Fruit fly (Drosophila melanogaster) whole organism, embryonic: ENCODE measurements around the gene cold.

Experiments
- Blimp-1 ChIP-seq: fragments of 200-800 bp; sonication (Bioruptor generic); optimal IDR thresholded peaks from 3 replicates; lab custom pipeline; 2018; ENCODE audit warnings: missing biosample characterization, missing genetic modification characterization, mild to moderate bottlenecking, moderate library complexity, missing genetic modification reagents
- CG10431 ChIP-seq: fragments of 200-800 bp; sonication (Bioruptor generic); optimal IDR thresholded peaks from 3 replicates; lab custom pipeline; 2018; ENCODE audit warnings: missing biosample characterization, mild to moderate bottlenecking, missing genetic modification characterization
- CG11696 ChIP-seq: fragments of 200-800 bp; sonication (Bioruptor generic); IDR thresholded peaks from 2 replicates; pipeline ENCODE4 v1.3.6; 2022; ENCODE audit warnings: missing biosample characterization, missing genetic modification characterization
- CG12219 ChIP-seq: fragments of 200-800 bp; sonication (Bioruptor generic); optimal IDR thresholded peaks from 3 replicates; lab custom pipeline; 2018; ENCODE audit warnings: missing biosample characterization, mild to moderate bottlenecking, missing genetic modification characterization
- CG1647 ChIP-seq: fragments of 200-800 bp; sonication (Bioruptor generic); optimal IDR thresholded peaks from 3 replicates; lab custom pipeline; 2016; ENCODE audit warnings: missing biosample characterization, missing genetic modification characterization
- CG16815 ChIP-seq: fragments of 200-800 bp; sonication (Bioruptor generic); optimal IDR thresholded peaks from 3 replicates; lab custom pipeline; 2017; ENCODE audit warnings: missing biosample characterization, mild to moderate bottlenecking, missing genetic modification characterization
- CG17359 ChIP-seq: fragments of 200-800 bp; sonication (Bioruptor generic); optimal IDR thresholded peaks from 3 replicates; lab custom pipeline; 2018; ENCODE audit warnings: missing biosample characterization, mild to moderate bottlenecking, missing genetic modification characterization, moderate library complexity
- CG17612 ChIP-seq: fragments of 200-800 bp; sonication (Bioruptor generic); IDR thresholded peaks from 2 replicates; pipeline ENCODE4 v1.3.6; 2022; ENCODE audit warnings: missing biosample characterization, missing genetic modification characterization
- CG17802 ChIP-seq: fragments of 200-800 bp; sonication (Bioruptor generic); optimal IDR thresholded peaks from 2 replicates; lab custom pipeline; 2018; ENCODE audit warnings: missing biosample characterization, mild to moderate bottlenecking, missing genetic modification characterization, moderate library complexity
- CG2202 ChIP-seq: fragments of 200-800 bp; sonication (Bioruptor generic); optimal IDR thresholded peaks from 2 replicates; lab custom pipeline; 2018; ENCODE audit warnings: missing biosample characterization, mild to moderate bottlenecking, missing genetic modification characterization
- CG30403 ChIP-seq: fragments of 200-800 bp; sonication (Bioruptor generic); optimal IDR thresholded peaks from 3 replicates; lab custom pipeline; 2016; ENCODE audit warnings: missing biosample characterization, missing genetic modification characterization
- CG31441 ChIP-seq: fragments of 200-800 bp; sonication (Bioruptor generic); IDR thresholded peaks from 2 replicates; pipeline ENCODE4 v1.3.6; 2022; ENCODE audit warnings: missing biosample characterization, missing genetic modification characterization
- CG32767 ChIP-seq: fragments of 200-800 bp; sonication (Bioruptor generic); IDR thresholded peaks from 2 replicates; pipeline ENCODE4 v1.3.6; 2022; ENCODE audit warnings: missing biosample characterization, missing genetic modification characterization
- CG33213 ChIP-seq: fragments of 200-800 bp; sonication (Bioruptor generic); optimal IDR thresholded peaks from 3 replicates; lab custom pipeline; 2016; ENCODE audit warnings: missing biosample characterization, missing genetic modification characterization
- CG3726 ChIP-seq: fragments of 200-800 bp; sonication (Bioruptor generic); IDR thresholded peaks from 3 replicates; pipeline ENCODE4, ENCODE4 v1.3.6; 2022; ENCODE audit warnings: missing biosample characterization, missing genetic modification characterization
- CG42726 ChIP-seq: fragments of 200-800 bp; sonication (Bioruptor generic); IDR thresholded peaks from 2 replicates; pipeline ENCODE4 v1.3.6; 2022; ENCODE audit warnings: missing biosample characterization, missing genetic modification characterization; ENCODE audit not compliant: partially characterized antibody
- CG6175 ChIP-seq: fragments of 200-800 bp; sonication (Bioruptor generic); IDR thresholded peaks from 3 replicates; pipeline ENCODE4 v1.3.6; 2022; ENCODE audit warnings: missing biosample characterization, missing genetic modification characterization
- CG7786 ChIP-seq: fragments of 200-800 bp; sonication (Bioruptor generic); optimal IDR thresholded peaks from 2 replicates; lab custom pipeline; 2016; ENCODE audit warnings: missing biosample characterization, missing genetic modification characterization
- CG9215 ChIP-seq: fragments of 200-800 bp; sonication (Bioruptor generic); IDR thresholded peaks from 2 replicates; pipeline ENCODE4 v1.3.6; 2022; ENCODE audit warnings: missing biosample characterization, missing genetic modification characterization
- CG9437 ChIP-seq: fragments of 200-800 bp; sonication (Bioruptor generic); optimal IDR thresholded peaks from 2 replicates; lab custom pipeline; 2018; ENCODE audit warnings: missing biosample characterization, mild to moderate bottlenecking, missing genetic modification characterization
- CG9609 ChIP-seq: fragments of 200-800 bp; sonication (Bioruptor generic); optimal IDR thresholded peaks from 3 replicates; lab custom pipeline; 2016; ENCODE audit warnings: missing biosample characterization, missing genetic modification characterization
- CoRest ChIP-seq: fragments of 200-800 bp; sonication (Bioruptor generic); optimal IDR thresholded peaks from 3 replicates; lab custom pipeline; 2018; ENCODE audit warnings: missing biosample characterization, mild to moderate bottlenecking, missing genetic modification characterization, moderate library complexity
- D ChIP-seq, 2 experiments: fragments of 200-800 bp in 1 of 2; fragments of >200 bp in 1 of 2; sonication (Bioruptor generic) in 1 of 2; optimal IDR thresholded peaks; 2 replicates in 1 of 2; 3 replicates in 1 of 2; lab custom pipeline; 2017; ENCODE audit warnings: mild to moderate bottlenecking in 1 of 2, missing biosample characterization in 1 of 2, missing genetic modification characterization in 1 of 2, missing genetic modification reagents in 1 of 2
- HmgZ ChIP-seq: fragments of 200-800 bp; sonication (Bioruptor generic); optimal IDR thresholded peaks from 2 replicates; lab custom pipeline; 2018; ENCODE audit warnings: missing biosample characterization, mild to moderate bottlenecking, missing genetic modification characterization
- Max ChIP-seq: fragments of 200-800 bp; sonication (Bioruptor generic); optimal IDR thresholded peaks from 2 replicates; lab custom pipeline; 2016; ENCODE audit warnings: missing biosample characterization, mild to moderate bottlenecking, missing genetic modification characterization
- Mes4 ChIP-seq: fragments of 200-800 bp; sonication (Bioruptor generic); optimal IDR thresholded peaks from 2 replicates; lab custom pipeline; 2016; ENCODE audit warnings: missing biosample characterization, missing genetic modification characterization
- Mrtf ChIP-seq: fragments of 200-800 bp; sonication (Bioruptor generic); IDR thresholded peaks from 3 replicates; pipeline ENCODE4 v1.3.6; 2022; ENCODE audit warnings: missing biosample characterization, missing genetic modification characterization
- Optix ChIP-seq: fragments of 200-800 bp; sonication (Bioruptor generic); IDR thresholded peaks from 3 replicates; pipeline ENCODE4 v1.3.6; 2022; ENCODE audit warnings: missing biosample characterization, missing genetic modification characterization
- Ptx1 ChIP-seq: fragments of 200-800 bp; sonication (Bioruptor generic); IDR thresholded peaks from 2 replicates; pipeline ENCODE4 v1.3.6; 2022; ENCODE audit warnings: missing biosample characterization, missing genetic modification characterization
- Sox100B ChIP-seq: fragments of 200-800 bp; sonication (Bioruptor generic); optimal IDR thresholded peaks from 3 replicates; lab custom pipeline; 2018; ENCODE audit warnings: missing biosample characterization, mild to moderate bottlenecking, missing genetic modification characterization
- Sox102F ChIP-seq: fragments of 200-800 bp; sonication (Bioruptor generic); optimal IDR thresholded peaks from 2 replicates; lab custom pipeline; 2018; ENCODE audit warnings: missing biosample characterization, mild to moderate bottlenecking, missing genetic modification characterization, moderate library complexity
- Spps ChIP-seq: fragments of 200-800 bp; sonication (Bioruptor generic); optimal IDR thresholded peaks from 2 replicates; lab custom pipeline; 2018; ENCODE audit warnings: missing biosample characterization, mild to moderate bottlenecking, missing genetic modification characterization
- Sry-β ChIP-seq: fragments of 200-800 bp; sonication (Bioruptor generic); optimal IDR thresholded peaks from 2 replicates; lab custom pipeline; 2018; ENCODE audit warnings: missing biosample characterization, mild to moderate bottlenecking, missing genetic modification characterization, moderate library complexity
- az2 ChIP-seq: fragments of 200-800 bp; sonication (Bioruptor generic); optimal IDR thresholded peaks from 3 replicates; lab custom pipeline; 2016; ENCODE audit warnings: missing biosample characterization, missing genetic modification characterization
- chif ChIP-seq, 2 experiments: fragments of 200-800 bp; sonication (Bioruptor generic); optimal IDR thresholded peaks; 3 replicates each; lab custom pipeline; 2016; ENCODE audit warnings: missing biosample characterization in 2 of 2, missing genetic modification characterization in 2 of 2
- emc ChIP-seq: fragments of 200-800 bp; sonication (Bioruptor generic); optimal IDR thresholded peaks from 2 replicates; lab custom pipeline; 2016; ENCODE audit warnings: missing biosample characterization, missing genetic modification characterization
- esg ChIP-seq: fragments of 200-800 bp; sonication (Bioruptor generic); conservative IDR thresholded peaks from 2 replicates; pipeline ENCODE4 v1.3.6; 2022; ENCODE audit warnings: missing biosample characterization, missing genetic modification characterization
- eyg ChIP-seq: fragments of 200-800 bp; sonication (Bioruptor generic); optimal IDR thresholded peaks from 3 replicates; lab custom pipeline; 2016; ENCODE audit warnings: missing biosample characterization, missing genetic modification characterization
- fd64A ChIP-seq: fragments of 200-800 bp; sonication (Bioruptor generic); optimal IDR thresholded peaks from 3 replicates; lab custom pipeline; 2018; ENCODE audit warnings: missing biosample characterization, mild to moderate bottlenecking, missing genetic modification characterization
- grn ChIP-seq: fragments of 200-800 bp; sonication (Bioruptor generic); optimal IDR thresholded peaks from 3 replicates; lab custom pipeline; 2017; ENCODE audit warnings: missing biosample characterization, missing genetic modification characterization
- gt ChIP-seq: fragments of 200-800 bp; sonication (Bioruptor generic); IDR thresholded peaks from 2 replicates; pipeline ENCODE4 v1.3.6; 2022; ENCODE audit warnings: missing biosample characterization, missing genetic modification characterization
- inv ChIP-seq: fragments of 200-800 bp; sonication (Bioruptor generic); IDR thresholded peaks from 2 replicates; pipeline ENCODE4 v1.3.6; 2022; ENCODE audit warnings: missing biosample characterization, missing genetic modification characterization; ENCODE audit not compliant: partially characterized antibody
- jigr1 ChIP-seq: fragments of 200-800 bp; sonication (Bioruptor generic); IDR thresholded peaks from 3 replicates; pipeline ENCODE4 v1.3.6; 2022; ENCODE audit warnings: missing biosample characterization, missing genetic modification characterization
- lola ChIP-seq, 3 experiments: fragments of >200 bp in 2 of 3; fragments of 200-800 bp in 1 of 3; sonication (Bioruptor generic) in 1 of 3; optimal IDR thresholded peaks; 2 replicates each; lab custom pipeline; 2017 to 2019; ENCODE audit warnings: missing biosample characterization in 3 of 3, missing genetic modification characterization in 3 of 3, mild to moderate bottlenecking in 1 of 3, moderate library complexity in 1 of 3
- luna ChIP-seq: fragments of 200-800 bp; sonication (Bioruptor generic); optimal IDR thresholded peaks from 2 replicates; lab custom pipeline; 2016; ENCODE audit warnings: missing biosample characterization, missing genetic modification characterization
- sqz ChIP-seq: fragments of 200-800 bp; sonication (Bioruptor generic); optimal IDR thresholded peaks from 3 replicates; lab custom pipeline; 2018; ENCODE audit warnings: missing biosample characterization, mild to moderate bottlenecking, missing genetic modification characterization
- stc ChIP-seq: fragments of 200-800 bp; sonication (Bioruptor generic); IDR thresholded peaks from 2 replicates; pipeline ENCODE4 v1.3.6; 2022; ENCODE audit warnings: missing biosample characterization, missing genetic modification characterization
- sug ChIP-seq: fragments of 200-800 bp; optimal IDR thresholded peaks from 2 replicates; lab custom pipeline; 2019; ENCODE audit warnings: missing biosample characterization, mild to moderate bottlenecking, missing genetic modification characterization, moderate library complexity
- yki ChIP-seq: fragments of >200 bp; optimal IDR thresholded peaks from 3 replicates; lab custom pipeline; 2018
- z ChIP-seq: fragments of 200-800 bp; sonication (Bioruptor generic); IDR thresholded peaks from 3 replicates; pipeline ENCODE4 v1.3.6; 2022; ENCODE audit warnings: missing biosample characterization, missing genetic modification characterization
- zf30C ChIP-seq: fragments of 200-800 bp; sonication (Bioruptor generic); optimal IDR thresholded peaks from 3 replicates; lab custom pipeline; 2018; ENCODE audit warnings: missing biosample characterization, mild to moderate bottlenecking, missing genetic modification characterization
- zfh2 ChIP-seq: fragments of 200-800 bp; sonication (Bioruptor generic); optimal IDR thresholded peaks from 2 replicates; lab custom pipeline; 2016; ENCODE audit warnings: missing biosample characterization, missing genetic modification characterization

The cold gene

DNA sequence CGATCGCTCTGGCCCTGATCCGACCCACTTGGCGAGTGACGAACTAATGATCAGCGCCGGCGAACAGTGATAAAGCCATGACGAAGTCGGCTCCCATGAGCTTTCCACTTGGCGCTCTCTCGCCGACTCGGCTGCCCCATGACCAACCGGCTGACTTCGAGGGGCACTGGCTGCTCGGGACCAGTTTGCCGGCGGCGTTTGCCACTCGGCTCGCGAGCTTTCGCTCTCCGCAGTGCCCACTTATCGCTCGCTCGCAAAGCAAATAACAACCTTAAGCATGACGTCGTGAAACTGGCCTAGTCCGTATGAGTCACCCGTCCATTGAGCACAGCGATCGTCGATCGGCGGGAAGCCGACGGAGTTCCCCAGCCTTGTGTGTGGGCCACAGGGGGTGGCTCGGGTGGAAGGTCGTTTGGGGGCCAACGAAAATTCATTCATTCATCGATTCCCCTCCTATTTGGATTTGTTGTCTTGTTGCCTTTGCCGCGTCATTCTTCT lies 21.6 kb upstream of the cold start, which contains the start of gene Ets21C (continued):
- TF ChIP-seq CG16815 (GFP tag; lab: Kevin White, UChicago) = no peak
- no peak for TF ChIP-seq emc (GFP tag; lab: Kevin White, UChicago)
- no peak for TF ChIP-seq inv (GFP tag; lab: Robert Waterston, UW)
- no peak for TF ChIP-seq yki (lab: Kevin White, UChicago)
- TF ChIP-seq z (GFP tag; lab: Robert Waterston, UW) = no peak
- no peak for TF ChIP-seq CG9215 (GFP tag; lab: Robert Waterston, UW)
- TF ChIP-seq Mrtf (GFP tag; lab: Robert Waterston, UW) = no peak
- no peak for TF ChIP-seq CG9609 (GFP tag; lab: Kevin White, UChicago)
- TF ChIP-seq zfh2 (GFP tag; lab: Kevin White, UChicago) = no peak
- 0 out of 2 replicates have a peak, but pooled peaks have one; percentile 13 for TF ChIP-seq Ptx1 (GFP tag; lab: Robert Waterston, UW)
- TF ChIP-seq CoRest (tag; lab: Kevin White, UChicago) = no peak
- no peak for TF ChIP-seq Spps (tag; lab: Kevin White, UChicago)
- TF ChIP-seq CG33213 (GFP tag; lab: Kevin White, UChicago) = no peak
- TF ChIP-seq CG17802 = no peak
- TF ChIP-seq fd64A (GFP tag; lab: Kevin White, UChicago) = no peak
- TF ChIP-seq grn (GFP tag; lab: Kevin White, UChicago) = peak; percentile 97
- no peak for TF ChIP-seq esg (GFP tag; lab: Robert Waterston, UW)
- no peak for TF ChIP-seq sqz (GFP tag; lab: Kevin White, UChicago)
- 0 out of 3 replicates have a peak, but pooled peaks have one; percentile 73 for TF ChIP-seq CG6175 (GFP tag; lab: Robert Waterston, UW)
- TF ChIP-seq stc (GFP tag; lab: Robert Waterston, UW) = no peak
- no peak for TF ChIP-seq CG3726 (GFP tag; lab: Robert Waterston, UW)
- no peak for TF ChIP-seq CG17359
- TF ChIP-seq chif (GFP tag; optimal IDR thresholded peaks at IDR 0.05; lab: Kevin White, UChicago) = no peak
- no peak for TF ChIP-seq Sox102F (GFP tag; lab: Kevin White, UChicago)
- TF ChIP-seq CG30403 (GFP tag; lab: Kevin White, UChicago) = no peak
- no peak for TF ChIP-seq CG11696
- TF ChIP-seq D (optimal IDR thresholded peaks at IDR 0.05; lab: Kevin White, UChicago) = no peak
- no peak for TF ChIP-seq D (GFP tag; optimal IDR thresholded peaks at IDR 0.05; lab: Kevin White, UChicago)
- TF ChIP-seq CG9437 = no peak
- TF ChIP-seq CG17612 (GFP tag; lab: Robert Waterston, UW) = no peak
- no peak for TF ChIP-seq Sry-β (GFP tag; lab: Kevin White, UChicago)
- no peak for TF ChIP-seq CG31441 (GFP tag; lab: Robert Waterston, UW)
- TF ChIP-seq luna = no peak
- peak; percentile 30 for TF ChIP-seq HmgZ (tag; lab: Kevin White, UChicago)
- TF ChIP-seq lola (GFP tag; optimal IDR thresholded peaks at IDR 0.05; lab: Kevin White, UChicago) = no peak
- no peak for TF ChIP-seq Optix
- no peak for TF ChIP-seq Sox100B
- TF ChIP-seq CG2202 (tag; lab: Kevin White, UChicago) = no peak
- no peak for TF ChIP-seq Max (GFP tag; lab: Kevin White, UChicago)
- TF ChIP-seq CG10431 (GFP tag; lab: Kevin White, UChicago) = no peak
- TF ChIP-seq Mes4 (GFP tag; lab: Kevin White, UChicago) = no peak
- TF ChIP-seq CG12219 = no peak
- TF ChIP-seq Blimp-1 (GFP tag; lab: Kevin White, UChicago) = no peak
- no peak for TF ChIP-seq CG42726
- no peak for TF ChIP-seq az2 (GFP tag; lab: Kevin White, UChicago)
- peak; percentile 99 for TF ChIP-seq sug
- TF ChIP-seq gt (GFP tag; lab: Robert Waterston, UW) = no peak
- no peak for TF ChIP-seq eyg
- TF ChIP-seq CG7786 (GFP tag; lab: Kevin White, UChicago) = no peak
- no peak for TF ChIP-seq zf30C (GFP tag; lab: Kevin White, UChicago)
- TF ChIP-seq CG32767 (GFP tag; lab: Robert Waterston, UW) = no peak
- no peak for TF ChIP-seq CG1647 (GFP tag; lab: Kevin White, UChicago)
- no peak for TF ChIP-seq jigr1
